Worm (Caenorhabditis elegans) whole organism, L3 larva: ENCODE measurements around the gene nhr-255.

Source experiments
- ceh-16 ChIP-seq: sonication (generic microtip); optimal IDR thresholded peaks from 2 replicates; lab custom pipeline; 2017; ENCODE audit warnings: missing biosample characterization, missing genetic modification characterization
- fos-1 ChIP-seq: fragments of 150-350 bp; optimal IDR thresholded peaks from 2 replicates; lab custom pipeline; 2014; ENCODE audit warnings: missing biosample characterization, missing genetic modification characterization
- lin-15B ChIP-seq: fragments of 150-350 bp; optimal IDR thresholded peaks from 2 replicates; lab custom pipeline; 2014; ENCODE audit warnings: missing biosample characterization, missing genetic modification characterization
- nhr-12 ChIP-seq: fragments of 150-350 bp; optimal IDR thresholded peaks from 2 replicates; lab custom pipeline; 2014; ENCODE audit warnings: missing biosample characterization, missing genetic modification characterization
- nhr-77 ChIP-seq: fragments of 150-350 bp; optimal IDR thresholded peaks from 2 replicates; lab custom pipeline; 2014; ENCODE audit warnings: missing biosample characterization, missing genetic modification characterization
- pqm-1 ChIP-seq: fragments of 150-350 bp; optimal IDR thresholded peaks from 2 replicates; lab custom pipeline; 2017; ENCODE audit warnings: missing biosample characterization, missing genetic modification characterization, inconsistent platforms
- skn-1 ChIP-seq: fragments of 150-350 bp; optimal IDR thresholded peaks from 2 replicates; lab custom pipeline; 2014; ENCODE audit warnings: missing biosample characterization, missing genetic modification characterization
- ztf-11 ChIP-seq: fragments of 150-350 bp; optimal IDR thresholded peaks from 2 replicates; lab custom pipeline; 2014; ENCODE audit warnings: missing biosample characterization, missing genetic modification characterization

- no peak for TF ChIP-seq skn-1 (tag; lab: Kevin White, UChicago)
- no peak for TF ChIP-seq nhr-77 (tag; lab: Kevin White, UChicago)
- TF ChIP-seq fos-1 (tag; lab: Kevin White, UChicago): no peak
- no peak for TF ChIP-seq ceh-16 (tag; lab: Kevin White, UChicago)
- no peak for TF ChIP-seq pqm-1
- TF ChIP-seq lin-15B (tag; lab: Kevin White, UChicago): no peak
- no peak for TF ChIP-seq ztf-11 (tag; lab: Kevin White, UChicago)
- TF ChIP-seq nhr-12: no peak
These were observed 29.2 kb upstream of the nhr-255 start for ce11 chrX:15713189-15713588.
